Fruit fly (Drosophila melanogaster) whole organism, embryonic: ENCODE measurements around the gene CRAT.

Source experiments
- ATbp ChIP-seq: fragments of 200-800 bp; sonication (Bioruptor generic); optimal IDR thresholded peaks from 2 replicates; lab custom pipeline; 2017; ENCODE audit warnings: missing biosample characterization, mild to moderate bottlenecking, missing genetic modification characterization, missing genetic modification reagents
- Adf1 ChIP-seq: fragments of 200-800 bp; sonication (Bioruptor generic); IDR thresholded peaks from 2 replicates; pipeline ENCODE4 v1.3.6; 2022; ENCODE audit warnings: missing biosample characterization, missing genetic modification characterization
- CG10147 ChIP-seq: fragments of 200-800 bp; sonication (Bioruptor generic); optimal IDR thresholded peaks from 2 replicates; lab custom pipeline; 2019; ENCODE audit warnings: missing biosample characterization, mild to moderate bottlenecking, missing genetic modification characterization, moderate library complexity
- CG11695 ChIP-seq: fragments of 200-800 bp; sonication (Bioruptor generic); IDR thresholded peaks from 3 replicates; pipeline ENCODE4 v1.3.6; 2022; ENCODE audit warnings: missing biosample characterization, missing genetic modification characterization
- CG11723 ChIP-seq: fragments of 200-800 bp; sonication (Bioruptor generic); optimal IDR thresholded peaks from 2 replicates; lab custom pipeline; 2017; ENCODE audit warnings: missing biosample characterization, mild to moderate bottlenecking, missing genetic modification characterization
- CG12071 ChIP-seq: fragments of 200-800 bp; sonication (Bioruptor generic); optimal IDR thresholded peaks from 3 replicates; lab custom pipeline; 2018; ENCODE audit warnings: missing biosample characterization, mild to moderate bottlenecking, missing genetic modification characterization
- CG12299 ChIP-seq: fragments of 200-800 bp; sonication (Bioruptor generic); optimal IDR thresholded peaks from 2 replicates; lab custom pipeline; 2018; ENCODE audit warnings: missing biosample characterization, mild to moderate bottlenecking, missing genetic modification characterization
- CG13775 ChIP-seq: fragments of 200-800 bp; sonication (Bioruptor generic); optimal IDR thresholded peaks from 3 replicates; lab custom pipeline; 2017; ENCODE audit warnings: missing biosample characterization, mild to moderate bottlenecking, missing genetic modification characterization
- CG17385 ChIP-seq: fragments of 200-800 bp; sonication (Bioruptor generic); optimal IDR thresholded peaks from 3 replicates; lab custom pipeline; 2018; ENCODE audit warnings: missing biosample characterization, mild to moderate bottlenecking, missing genetic modification characterization
- CG2120 ChIP-seq: fragments of 200-800 bp; sonication (Bioruptor generic); optimal IDR thresholded peaks from 3 replicates; lab custom pipeline; 2016; ENCODE audit warnings: missing biosample characterization, missing genetic modification characterization
- CG2129 ChIP-seq: fragments of 200-800 bp; sonication (Bioruptor generic); IDR thresholded peaks from 2 replicates; pipeline ENCODE4 v1.3.6; 2022; ENCODE audit warnings: missing biosample characterization, missing genetic modification characterization; ENCODE audit not compliant: partially characterized antibody
- CG34224 ChIP-seq: fragments of 200-800 bp; sonication (Bioruptor generic); IDR thresholded peaks from 3 replicates; pipeline ENCODE4 v1.3.6; 2022; ENCODE audit warnings: missing biosample characterization, missing genetic modification characterization; ENCODE audit not compliant: partially characterized antibody
- CG9797 ChIP-seq: fragments of 200-800 bp; sonication (Bioruptor generic); optimal IDR thresholded peaks from 3 replicates; lab custom pipeline; 2018; ENCODE audit warnings: missing biosample characterization, mild to moderate bottlenecking, missing genetic modification characterization
- D19A ChIP-seq: fragments of 200-800 bp; optimal IDR thresholded peaks from 3 replicates; lab custom pipeline; 2019; ENCODE audit warnings: missing biosample characterization, mild to moderate bottlenecking, missing genetic modification characterization, moderate library complexity
- Dad ChIP-seq: fragments of 200-800 bp; sonication (Bioruptor generic); optimal IDR thresholded peaks from 3 replicates; lab custom pipeline; 2016; ENCODE audit warnings: missing biosample characterization, missing genetic modification characterization
- Dip2 ChIP-seq: fragments of 200-800 bp; sonication (Bioruptor generic); IDR thresholded peaks from 2 replicates; pipeline ENCODE4 v1.3.6; 2022; ENCODE audit warnings: missing biosample characterization, missing genetic modification characterization
- Dll ChIP-seq: fragments of 200-800 bp; sonication (Bioruptor generic); IDR thresholded peaks from 4 replicates; pipeline ENCODE4 v1.3.6; 2022; ENCODE audit warnings: missing biosample characterization, missing genetic modification characterization; ENCODE audit not compliant: partially characterized antibody
- E2f1 ChIP-seq: fragments of 200-800 bp; sonication (Bioruptor generic); IDR thresholded peaks from 2 replicates; pipeline ENCODE4 v1.3.6; 2022; ENCODE audit warnings: missing biosample characterization, missing genetic modification characterization
- Ets97D ChIP-seq: fragments of 200-800 bp; sonication (Bioruptor generic); optimal IDR thresholded peaks from 3 replicates; lab custom pipeline; 2016; ENCODE audit warnings: missing biosample characterization, missing genetic modification characterization
- H15 ChIP-seq: fragments of 200-800 bp; sonication (Bioruptor generic); IDR thresholded peaks from 3 replicates; pipeline ENCODE4 v1.3.6; 2022; ENCODE audit warnings: missing biosample characterization, missing genetic modification characterization
- HLH4C ChIP-seq: fragments of 200-800 bp; sonication (Bioruptor generic); IDR thresholded peaks from 3 replicates; pipeline ENCODE4 v1.3.6; 2022; ENCODE audit warnings: missing biosample characterization, missing genetic modification characterization; ENCODE audit not compliant: partially characterized antibody
- Hmx ChIP-seq: fragments of 200-800 bp; sonication (Bioruptor generic); optimal IDR thresholded peaks from 2 replicates; lab custom pipeline; 2016; ENCODE audit warnings: missing biosample characterization, missing genetic modification characterization
- Lpt ChIP-seq: fragments of >200 bp; optimal IDR thresholded peaks from 2 replicates; lab custom pipeline; 2018; ENCODE audit warnings: missing biosample characterization, missing genetic modification characterization
- MESR4 ChIP-seq: fragments of 200-800 bp; sonication (Bioruptor generic); optimal IDR thresholded peaks from 2 replicates; lab custom pipeline; 2018; ENCODE audit warnings: missing biosample characterization, mild to moderate bottlenecking, missing genetic modification characterization, moderate library complexity
- Meics ChIP-seq: fragments of 200-800 bp; sonication (Bioruptor generic); optimal IDR thresholded peaks from 2 replicates; lab custom pipeline; 2017; ENCODE audit warnings: missing biosample characterization, mild to moderate bottlenecking, missing genetic modification characterization
- NK7.1 ChIP-seq: fragments of 200-800 bp; sonication (Bioruptor generic); optimal IDR thresholded peaks from 3 replicates; lab custom pipeline; 2016; ENCODE audit warnings: missing biosample characterization, missing genetic modification characterization
- Pdp1 ChIP-seq, 2 experiments: fragments of 200-800 bp; sonication (Bioruptor generic); optimal IDR thresholded peaks; 3 replicates each; lab custom pipeline; 2016; ENCODE audit warnings: missing biosample characterization in 2 of 2, missing genetic modification characterization in 2 of 2, mild to moderate bottlenecking in 1 of 2, moderate library complexity in 1 of 2
- Taf1 ChIP-seq: fragments of 200-800 bp; sonication (Bioruptor generic); IDR thresholded peaks from 2 replicates; pipeline ENCODE4 v1.3.6; 2022; ENCODE audit warnings: missing biosample characterization, missing genetic modification characterization
- Trl ChIP-seq, 3 experiments: fragments of >200 bp in 2 of 3; fragments of 200-800 bp in 1 of 3; sonication (Bioruptor generic) in 1 of 3; optimal IDR thresholded peaks; 2 replicates in 1 of 3; 3 replicates in 2 of 3; lab custom pipeline; 2016 to 2017; ENCODE audit warnings: missing biosample characterization in 1 of 3, missing genetic modification characterization in 1 of 3
- ap ChIP-seq: fragments of 200-800 bp; sonication (Bioruptor generic); IDR thresholded peaks from 2 replicates; pipeline ENCODE4 v1.3.6; 2022; ENCODE audit warnings: missing biosample characterization, missing genetic modification characterization
- chif ChIP-seq, 2 experiments: fragments of 200-800 bp; sonication (Bioruptor generic); optimal IDR thresholded peaks; 3 replicates each; lab custom pipeline; 2016; ENCODE audit warnings: missing biosample characterization in 2 of 2, missing genetic modification characterization in 2 of 2
- cwo ChIP-seq: fragments of 200-800 bp; sonication (Bioruptor generic); optimal IDR thresholded peaks from 3 replicates; lab custom pipeline; 2017; ENCODE audit warnings: missing biosample characterization, missing genetic modification characterization, mild to moderate bottlenecking, moderate library complexity, missing genetic modification reagents
- danr ChIP-seq: fragments of 200-800 bp; sonication (Bioruptor generic); IDR thresholded peaks from 2 replicates; pipeline ENCODE4 v1.3.6; 2022; ENCODE audit warnings: missing biosample characterization, missing genetic modification characterization
- dm ChIP-seq: fragments of 200-800 bp; sonication (Bioruptor generic); optimal IDR thresholded peaks from 3 replicates; lab custom pipeline; 2016; ENCODE audit warnings: missing biosample characterization, missing genetic modification characterization
- dmrt99B ChIP-seq: fragments of 200-800 bp; sonication (Bioruptor generic); optimal IDR thresholded peaks from 2 replicates; lab custom pipeline; 2018; ENCODE audit warnings: missing biosample characterization, mild to moderate bottlenecking, missing genetic modification characterization, moderate library complexity
- fd102C ChIP-seq: fragments of 200-800 bp; sonication (Bioruptor generic); optimal IDR thresholded peaks from 2 replicates; lab custom pipeline; 2018; ENCODE audit warnings: missing biosample characterization, mild to moderate bottlenecking, missing genetic modification characterization, moderate library complexity
- gfzf ChIP-seq: fragments of 200-800 bp; sonication (Bioruptor generic); optimal IDR thresholded peaks from 2 replicates; lab custom pipeline; 2016; ENCODE audit warnings: missing biosample characterization, mild to moderate bottlenecking, missing genetic modification characterization, moderate library complexity
- gro ChIP-seq: fragments of 200-800 bp; sonication (Bioruptor generic); optimal IDR thresholded peaks from 2 replicates; lab custom pipeline; 2016; ENCODE audit warnings: missing biosample characterization, missing genetic modification characterization
- gsb-n ChIP-seq: fragments of 200-800 bp; sonication (Bioruptor generic); optimal IDR thresholded peaks from 3 replicates; lab custom pipeline; 2018; ENCODE audit warnings: missing biosample characterization, mild to moderate bottlenecking, missing genetic modification characterization
- gt ChIP-seq: fragments of 200-800 bp; sonication (Bioruptor generic); IDR thresholded peaks from 2 replicates; pipeline ENCODE4 v1.3.6; 2022; ENCODE audit warnings: missing biosample characterization, missing genetic modification characterization
- hth ChIP-seq: fragments of >200 bp; optimal IDR thresholded peaks from 2 replicates; lab custom pipeline; 2017; ENCODE audit warnings: inconsistent platforms
- knrl ChIP-seq: fragments of 200-800 bp; sonication (Bioruptor generic); IDR thresholded peaks from 3 replicates; pipeline ENCODE4 v1.3.6; 2022; ENCODE audit warnings: missing biosample characterization, missing genetic modification characterization; ENCODE audit not compliant: partially characterized antibody
- nmo ChIP-seq: fragments of 200-800 bp; sonication (Bioruptor generic); optimal IDR thresholded peaks from 2 replicates; lab custom pipeline; 2018; ENCODE audit warnings: missing biosample characterization, mild to moderate bottlenecking, missing genetic modification characterization, moderate library complexity
- phol ChIP-seq: fragments of 200-800 bp; sonication (Bioruptor generic); optimal IDR thresholded peaks from 3 replicates; lab custom pipeline; 2018; ENCODE audit warnings: missing biosample characterization, mild to moderate bottlenecking, missing genetic modification characterization, moderate library complexity
- psq ChIP-seq: fragments of 200-800 bp; sonication (Bioruptor generic); optimal IDR thresholded peaks from 2 replicates; lab custom pipeline; 2017; ENCODE audit warnings: missing biosample characterization, missing genetic modification characterization
- scrt ChIP-seq: fragments of 200-800 bp; sonication (Bioruptor generic); optimal IDR thresholded peaks from 2 replicates; lab custom pipeline; 2018; ENCODE audit warnings: missing biosample characterization, mild to moderate bottlenecking, missing genetic modification characterization, moderate library complexity
- tna ChIP-seq: fragments of 200-800 bp; sonication (Bioruptor generic); IDR thresholded peaks from 2 replicates; pipeline ENCODE4 v1.3.6; 2022; ENCODE audit warnings: missing biosample characterization, missing genetic modification characterization; ENCODE audit not compliant: partially characterized antibody
- trh ChIP-seq: fragments of 200-800 bp; sonication (Bioruptor generic); optimal IDR thresholded peaks from 2 replicates; lab custom pipeline; 2016; ENCODE audit warnings: missing biosample characterization, missing genetic modification characterization
- unc-4 ChIP-seq: fragments of 200-800 bp; sonication (Bioruptor generic); IDR thresholded peaks from 2 replicates; pipeline ENCODE4 v1.3.6; 2022; ENCODE audit warnings: missing biosample characterization, missing genetic modification characterization; ENCODE audit not compliant: partially characterized antibody

Gene CRAT

dm6 chr3R:6382733-6383465 lies 7.1 kb upstream of the CRAT start, which contains the start of gene gzl (continued):
- TF ChIP-seq CG2129 (GFP tag; lab: Robert Waterston, UW): peak; percentile 85
- TF ChIP-seq Lpt (GFP tag; lab: Kevin White, UChicago): no peak
- TF ChIP-seq CG12299 (tag; lab: Kevin White, UChicago): no peak
- no peak for TF ChIP-seq gsb-n (tag; lab: Kevin White, UChicago)
- peak; percentile 74 for TF ChIP-seq MESR4 (GFP tag; lab: Kevin White, UChicago)
- TF ChIP-seq D19A (tag; lab: Kevin White, UChicago): no peak
- no peak for TF ChIP-seq psq (GFP tag; lab: Kevin White, UChicago)
- TF ChIP-seq CG17385 (GFP tag; lab: Kevin White, UChicago): no peak
- peak; percentile 35 for TF ChIP-seq cwo (GFP tag; lab: Kevin White, UChicago)
- peak; percentile 96 for TF ChIP-seq HLH4C (GFP tag; lab: Robert Waterston, UW)
- no peak for TF ChIP-seq NK7.1 (GFP tag; lab: Kevin White, UChicago)
- no peak for TF ChIP-seq H15 (GFP tag; lab: Robert Waterston, UW)
- TF ChIP-seq Pdp1 (GFP tag; optimal IDR thresholded peaks at IDR 0.05; lab: Kevin White, UChicago): no peak
- TF ChIP-seq Meics (GFP tag; lab: Kevin White, UChicago): no peak
- TF ChIP-seq Trl (optimal IDR thresholded peaks at IDR 0.05; lab: Kevin White, UChicago): no peak
- no peak for TF ChIP-seq Trl (GFP tag; optimal IDR thresholded peaks at IDR 0.05; lab: Kevin White, UChicago)
- TF ChIP-seq gfzf (GFP tag; lab: Kevin White, UChicago): peak; percentile 31
- peak; percentile 96 for TF ChIP-seq unc-4
- no peak for TF ChIP-seq hth (lab: Kevin White, UChicago)
- no peak for TF ChIP-seq CG10147 (GFP tag; lab: Kevin White, UChicago)
- TF ChIP-seq danr (GFP tag; lab: Robert Waterston, UW): no peak
- peak; percentile 94 for TF ChIP-seq Dll (GFP tag; lab: Robert Waterston, UW)
- TF ChIP-seq gro: peak; percentile 36
- peak; percentile 30; the same call in 1 of the 2 replicates for TF ChIP-seq Adf1
- peak; percentile 30 for TF ChIP-seq CG9797 (GFP tag; lab: Kevin White, UChicago)
- peak; percentile 31 for TF ChIP-seq dm
- no peak for TF ChIP-seq CG12071 (GFP tag; lab: Kevin White, UChicago)
- peak; percentile 96 for TF ChIP-seq knrl (GFP tag; lab: Robert Waterston, UW)
- peak; percentile 96 for TF ChIP-seq CG34224
- TF ChIP-seq E2f1: no peak
- no peak for TF ChIP-seq ap (GFP tag; lab: Robert Waterston, UW)
- TF ChIP-seq Taf1: no peak
- TF ChIP-seq chif (GFP tag; optimal IDR thresholded peaks at IDR 0.05; lab: Kevin White, UChicago): no peak
- TF ChIP-seq trh (GFP tag; lab: Kevin White, UChicago): no peak
- peak; percentile 43 for TF ChIP-seq Ets97D
- peak; percentile 28 for TF ChIP-seq nmo (GFP tag; lab: Kevin White, UChicago)
- TF ChIP-seq gt (GFP tag; lab: Robert Waterston, UW): no peak
- TF ChIP-seq ATbp (GFP tag; lab: Kevin White, UChicago): no peak
- no peak for TF ChIP-seq Dad (GFP tag; lab: Kevin White, UChicago)
- peak; percentile 20 for TF ChIP-seq phol (tag; lab: Kevin White, UChicago)
- no peak for TF ChIP-seq Hmx
- no peak for TF ChIP-seq CG13775 (GFP tag; lab: Kevin White, UChicago)
- no peak for TF ChIP-seq scrt (GFP tag; lab: Kevin White, UChicago)
- TF ChIP-seq dmrt99B: no peak
- TF ChIP-seq CG11695 (GFP tag; lab: Robert Waterston, UW): no peak
- no peak for TF ChIP-seq fd102C (GFP tag; lab: Kevin White, UChicago)
- TF ChIP-seq CG2120 (GFP tag; lab: Kevin White, UChicago): peak; percentile 34
- TF ChIP-seq tna: peak; percentile 97
- TF ChIP-seq Dip2 (GFP tag; lab: Robert Waterston, UW): no peak
- no peak for TF ChIP-seq CG11723 (GFP tag; lab: Kevin White, UChicago)
